Worm (Caenorhabditis elegans) whole organism, midembryonic: Measurements from ENCODE around the gene set-20.

Source experiments
- cog-1 ChIP-seq: sonication (generic microtip); optimal IDR thresholded peaks from 2 replicates; lab custom pipeline; 2016; ENCODE audit warnings: missing genetic modification characterization, missing compliant biosample characterization
- flt-1 ChIP-seq: fragments of 200-800 bp; sonication (Bioruptor generic); IDR thresholded peaks from 2 replicates; pipeline ENCODE4 v1.3.6; 2022; ENCODE audit warnings: missing genetic modification characterization, missing compliant biosample characterization
- med-1 ChIP-seq: sonication (generic microtip); optimal IDR thresholded peaks from 2 replicates; lab custom pipeline; 2017; ENCODE audit warnings: missing genetic modification characterization, mild to moderate bottlenecking, missing compliant biosample characterization, antibody characterized with exemption, missing genetic modification reagents; ENCODE audit not compliant: insufficient read depth
- ref-1 ChIP-seq: fragments of 200-800 bp; sonication (Bioruptor generic); conservative IDR thresholded peaks from 2 replicates; pipeline ENCODE4 v1.3.6; 2022; ENCODE audit warnings: missing genetic modification reagents, missing genetic modification characterization, missing compliant biosample characterization
- ztf-23 ChIP-seq: fragments of 200-800 bp; sonication (Bioruptor generic); IDR thresholded peaks from 2 replicates; pipeline ENCODE4 v1.3.6; 2022; ENCODE audit warnings: missing genetic modification reagents, missing genetic modification characterization, missing compliant biosample characterization

ce11 chrX:5659614-5660013 lies 26.3 kb downstream of the set-20 start, which contains the start of gene T22B7.22:
- no peak for TF ChIP-seq ztf-23
- no peak for TF ChIP-seq med-1
- no peak for TF ChIP-seq ref-1
- TF ChIP-seq flt-1 = no peak
- TF ChIP-seq cog-1 (tag; lab: Kevin White, UChicago) = no peak
